Worm (Caenorhabditis elegans): ENCODE measurements around the gene F31D4.2.

DNA sequence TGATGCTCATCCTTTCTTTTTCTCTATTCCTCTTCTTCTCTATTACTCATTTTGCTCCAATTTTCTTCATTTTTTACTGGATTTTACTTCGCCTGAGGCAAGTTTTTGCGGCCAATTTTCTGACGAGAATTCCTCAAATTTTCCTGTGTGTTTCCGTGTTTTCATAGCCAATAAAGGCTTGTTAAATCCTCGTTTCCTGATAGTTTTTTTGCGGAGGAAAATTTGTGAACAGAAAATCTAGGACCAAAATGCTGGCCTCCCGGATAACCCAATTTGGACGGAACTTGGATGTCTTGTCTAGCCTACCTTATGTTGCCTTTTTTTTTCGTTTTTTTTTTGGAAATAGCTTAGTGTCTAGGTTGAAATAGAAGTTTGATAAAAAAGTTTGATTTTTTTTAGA, 31.7 kb downstream of the F31D4.2 start:
- TF ChIP-seq pha-4 (tag; optimal IDR thresholded peaks at IDR 0.05) (no peak), unc-120 (tag; optimal IDR thresholded peaks at IDR 0.05; ENCODE audit: poor library complexity, severe bottlenecking) (no peak), cnd-1 (tag; optimal IDR thresholded peaks at IDR 0.05) (no peak), M03D4.4 (tag; optimal IDR thresholded peaks at IDR 0.05) (no peak), snpc-4 (tag; optimal IDR thresholded peaks at IDR 0.05) (no peak), unc-62 (GFP tag; optimal IDR thresholded peaks at IDR 0.05) (no peak), nhr-12 (tag; optimal IDR thresholded peaks at IDR 0.05) (no peak)

All from whole organism, mixed stage, embryonic.